Worm (Caenorhabditis elegans): ENCODE measurements around the gene nhr-25.

Gene nhr-25

ce11 chrX:12989205-12989604 lies 19.1 kb upstream of the nhr-25 start, which contains the start of gene F11C1.7 (continued):
- TF ChIP-seq fos-1 (tag; optimal IDR thresholded peaks at IDR 0.05) (no peak), F44E2.7 (GFP tag; IDR thresholded peaks at IDR 0.05) (no peak), lin-38 (GFP tag; IDR thresholded peaks at IDR 0.05) (no peak), unc-130 (GFP tag; optimal IDR thresholded peaks at IDR 0.05) (no peak), nhr-28 (tag; optimal IDR thresholded peaks at IDR 0.05) (no peak), vab-7 (GFP tag; IDR thresholded peaks at IDR 0.05) (no peak), spr-1 (tag; optimal IDR thresholded peaks at IDR 0.05) (no peak), dpl-1 (GFP tag; optimal IDR thresholded peaks at IDR 0.05) (no peak), daf-19 (GFP tag; conservative IDR thresholded peaks at IDR 0.05) (no peak), pqm-1 (tag; optimal IDR thresholded peaks at IDR 0.05) (no peak), lin-15B (tag; optimal IDR thresholded peaks at IDR 0.05) (no peak), hif-1 (tag; optimal IDR thresholded peaks at IDR 0.05) (no peak), nhr-77 (tag; optimal IDR thresholded peaks at IDR 0.05) (no peak), hlh-30 (tag; optimal IDR thresholded peaks at IDR 0.05; ENCODE audit: insufficient read depth) (peak; percentile 29), php-3 (GFP tag; IDR thresholded peaks at IDR 0.05) (no peak), hmg-1.1 (GFP tag; IDR thresholded peaks at IDR 0.05) (peak; percentile 49; the same call in 1 of the 2 replicates), Y105C5A.15 (GFP tag; IDR thresholded peaks at IDR 0.05) (no peak), madf-5 (GFP tag; IDR thresholded peaks at IDR 0.05) (no peak), F26F4.8 (GFP tag; conservative IDR thresholded peaks at IDR 0.05) (no peak), daf-16 (GFP tag; optimal IDR thresholded peaks at IDR 0.05) (no peak), daf-16 (tag; optimal IDR thresholded peaks at IDR 0.05) (peak; percentile 73), mdt-29 (GFP tag; IDR thresholded peaks at IDR 0.05) (no peak), rbr-2 (tag; optimal IDR thresholded peaks at IDR 0.05) (peak; percentile 3), nhr-111 (GFP tag; optimal IDR thresholded peaks at IDR 0.05) (no peak), lim-7 (GFP tag; IDR thresholded peaks at IDR 0.05) (no peak), ctbp-1 (GFP tag; IDR thresholded peaks at IDR 0.05) (no peak), dve-1 (tag; optimal IDR thresholded peaks at IDR 0.05; ENCODE audit: insufficient read depth) (peak; percentile 40), gei-8 (GFP tag; optimal IDR thresholded peaks at IDR 0.05) (no peak), zip-2 (tag; optimal IDR thresholded peaks at IDR 0.05) (no peak), nhr-48 (tag; optimal IDR thresholded peaks at IDR 0.05) (no peak), lin-13 (GFP tag; optimal IDR thresholded peaks at IDR 0.05) (no peak), daf-12 (tag; optimal IDR thresholded peaks at IDR 0.05) (no peak), ZK337.2 (GFP tag; IDR thresholded peaks at IDR 0.05) (no peak), nhr-25 (tag; optimal IDR thresholded peaks at IDR 0.05; ENCODE audit: borderline replicate concordance, insufficient read depth) (no peak), lin-1 (GFP tag; IDR thresholded peaks at IDR 0.05) (no peak), lin-29 (GFP tag; IDR thresholded peaks at IDR 0.05) (no peak), daf-8 (GFP tag; IDR thresholded peaks at IDR 0.05) (no peak), dmd-9 (GFP tag; IDR thresholded peaks at IDR 0.05) (no peak), mdl-1 (tag; optimal IDR thresholded peaks at IDR 0.05) (no peak), ZK546.5 (tag; optimal IDR thresholded peaks at IDR 0.05) (no peak), tag-97 (GFP tag; IDR thresholded peaks at IDR 0.05) (no peak), Y5F2A.4 (GFP tag; optimal IDR thresholded peaks at IDR 0.05) (no peak), dmd-8 (GFP tag; IDR thresholded peaks at IDR 0.05) (no peak), snpc-1.2 (GFP tag; IDR thresholded peaks at IDR 0.05) (no peak)
